Fruit fly (Drosophila melanogaster) whole organism, adult: ENCODE data around the gene Hcf.

Experiments used
- Mnt ChIP-seq: fragments of 200-800 bp; sonication (Bioruptor generic); optimal IDR thresholded peaks from 2 replicates; lab custom pipeline; 2016; ENCODE audit warnings: missing biosample characterization, mild to moderate bottlenecking, missing genetic modification characterization
- tj ChIP-seq: fragments of 200-800 bp; sonication (Bioruptor generic); optimal IDR thresholded peaks from 3 replicates; lab custom pipeline; 2017; ENCODE audit warnings: missing biosample characterization, mild to moderate bottlenecking, missing genetic modification characterization, moderate library complexity

dm6 chr4:314672-315266 is 45.0 kb upstream of the Hcf start, which contains the start of gene Rnf11:
- TF ChIP-seq Mnt (GFP tag; lab: Kevin White, UChicago): peak; percentile 11
- TF ChIP-seq tj (GFP tag; lab: Kevin White, UChicago): no peak
